Worm (Caenorhabditis elegans) whole organism, mixed stage, embryonic: ENCODE results near the gene F20D6.6.

ENCODE experiments used
- M03D4.4 ChIP-seq: sonication (generic microtip); optimal IDR thresholded peaks from 2 replicates; lab custom pipeline; 2017; ENCODE audit warnings: mild to moderate bottlenecking, missing genetic modification characterization, missing compliant biosample characterization
- blmp-1 ChIP-seq: fragments of 150-350 bp; optimal IDR thresholded peaks from 2 replicates; lab custom pipeline; 2014; ENCODE audit warnings: missing biosample characterization, missing genetic modification characterization
- ceh-39 ChIP-seq: fragments of 150-350 bp; optimal IDR thresholded peaks from 2 replicates; lab custom pipeline; 2014; ENCODE audit warnings: missing biosample characterization, missing genetic modification characterization
- ceh-43 ChIP-seq: fragments of 200-800 bp; sonication (Bioruptor generic); optimal IDR thresholded peaks from 2 replicates; lab custom pipeline; 2018; ENCODE audit warnings: mild to moderate bottlenecking, missing genetic modification characterization, moderate library complexity, missing compliant biosample characterization
- ceh-83 ChIP-seq: fragments of 200-800 bp; sonication (Bioruptor generic); optimal IDR thresholded peaks from 2 replicates; lab custom pipeline; 2018; ENCODE audit warnings: mild to moderate bottlenecking, missing genetic modification characterization, missing compliant biosample characterization
- ces-1 ChIP-seq: fragments of 150-350 bp; optimal IDR thresholded peaks from 2 replicates; lab custom pipeline; 2014; ENCODE audit warnings: missing biosample characterization, missing genetic modification reagents, missing genetic modification characterization
- cnd-1 ChIP-seq: fragments of 200-800 bp; sonication (Bioruptor generic); optimal IDR thresholded peaks from 2 replicates; lab custom pipeline; 2018; ENCODE audit warnings: mild to moderate bottlenecking, missing genetic modification characterization, missing compliant biosample characterization
- elt-1 ChIP-seq: sonication (generic microtip); optimal IDR thresholded peaks from 2 replicates; lab custom pipeline; 2017; ENCODE audit warnings: missing genetic modification characterization, mild to moderate bottlenecking, missing compliant biosample characterization, antibody characterized with exemption, moderate library complexity, borderline replicate concordance; ENCODE audit not compliant: insufficient read depth
- ham-2 ChIP-seq: fragments of 200-800 bp; sonication (Bioruptor generic); optimal IDR thresholded peaks from 2 replicates; lab custom pipeline; 2018; ENCODE audit warnings: mild to moderate bottlenecking, missing genetic modification characterization, missing compliant biosample characterization
- hlh-1 ChIP-seq: fragments of 150-350 bp; optimal IDR thresholded peaks from 2 replicates; lab custom pipeline; 2014; ENCODE audit warnings: missing biosample characterization, missing genetic modification reagents, missing genetic modification characterization
- lin-13 ChIP-seq: fragments of 150-350 bp; optimal IDR thresholded peaks from 2 replicates; lab custom pipeline; 2014; ENCODE audit warnings: missing biosample characterization, missing genetic modification characterization
- mab-5 ChIP-seq: fragments of 150-350 bp; optimal IDR thresholded peaks from 2 replicates; lab custom pipeline; 2014; ENCODE audit warnings: missing biosample characterization, missing genetic modification characterization
- mep-1 ChIP-seq: fragments of 150-350 bp; optimal IDR thresholded peaks from 2 replicates; lab custom pipeline; 2017; ENCODE audit warnings: missing biosample characterization, missing genetic modification reagents, missing genetic modification characterization, inconsistent platforms
- nhr-12 ChIP-seq: fragments of 150-350 bp; optimal IDR thresholded peaks from 2 replicates; lab custom pipeline; 2014; ENCODE audit warnings: missing biosample characterization, missing genetic modification characterization
- nhr-2 ChIP-seq: fragments of 150-350 bp; optimal IDR thresholded peaks from 2 replicates; lab custom pipeline; 2014; ENCODE audit warnings: missing biosample characterization, missing genetic modification characterization
- nhr-28 ChIP-seq: fragments of 150-350 bp; optimal IDR thresholded peaks from 2 replicates; lab custom pipeline; 2014; ENCODE audit warnings: missing biosample characterization, missing genetic modification characterization
- nhr-76 ChIP-seq: sonication (generic microtip); optimal IDR thresholded peaks from 2 replicates; lab custom pipeline; 2017; ENCODE audit warnings: missing biosample characterization, missing genetic modification characterization
- pha-4 ChIP-seq: fragments of 150-350 bp; optimal IDR thresholded peaks from 2 replicates; lab custom pipeline; 2018; ENCODE audit warnings: missing biosample characterization, missing genetic modification reagents, missing genetic modification characterization
- sem-2 ChIP-seq: fragments of 200-800 bp; sonication (Bioruptor generic); optimal IDR thresholded peaks from 2 replicates; lab custom pipeline; 2018; ENCODE audit warnings: mild to moderate bottlenecking, missing genetic modification characterization, missing compliant biosample characterization
- sptf-1 ChIP-seq: sonication (generic microtip); optimal IDR thresholded peaks from 2 replicates; lab custom pipeline; 2017; ENCODE audit warnings: mild to moderate bottlenecking, missing genetic modification characterization, moderate library complexity, missing compliant biosample characterization
- tbx-8 ChIP-seq: fragments of 200-800 bp; sonication (Bioruptor generic); optimal IDR thresholded peaks from 2 replicates; lab custom pipeline; 2018; ENCODE audit warnings: mild to moderate bottlenecking, missing genetic modification characterization, moderate library complexity, missing compliant biosample characterization
- unc-120 ChIP-seq: sonication (generic microtip); optimal IDR thresholded peaks from 2 replicates; lab custom pipeline; 2017; ENCODE audit warnings: missing genetic modification characterization, missing compliant biosample characterization; ENCODE audit not compliant: poor library complexity, severe bottlenecking
- unc-39 ChIP-seq: fragments of 150-350 bp; optimal IDR thresholded peaks from 2 replicates; lab custom pipeline; 2014; ENCODE audit warnings: missing biosample characterization, missing genetic modification characterization
- unc-62 ChIP-seq: fragments of 150-350 bp; optimal IDR thresholded peaks from 2 replicates; lab custom pipeline; 2014; ENCODE audit warnings: missing biosample characterization, missing genetic modification reagents, missing genetic modification characterization
- ztf-11 ChIP-seq: fragments of 150-350 bp; optimal IDR thresholded peaks from 2 replicates; lab custom pipeline; 2014; ENCODE audit warnings: missing biosample characterization, missing genetic modification characterization

The F20D6.6 gene

DNA sequence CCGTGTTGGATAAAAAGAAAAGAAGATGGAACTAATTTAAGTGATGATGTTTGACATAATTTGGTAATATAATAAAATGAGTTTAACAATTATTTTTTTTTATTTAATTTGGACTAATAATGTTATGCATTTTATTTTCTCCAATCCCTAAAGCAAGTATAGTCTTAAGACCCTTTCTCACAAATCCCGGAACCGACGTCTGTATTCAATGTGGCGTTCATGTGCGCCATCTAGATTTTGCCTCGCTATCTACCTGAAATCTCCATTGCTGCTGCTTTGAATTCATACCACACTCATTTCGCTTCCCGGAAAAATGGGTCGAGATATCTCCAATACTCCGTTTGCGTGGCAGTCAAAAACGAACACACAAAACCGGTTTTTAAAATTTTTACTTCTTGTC is 36.3 kb upstream of the F20D6.6 start, which contains the start of gene D1014.5:
TSS of gene D1014.5 (plus strand) at position 301 of the 400 bp plus-strand sequence.
- no peak for TF ChIP-seq ham-2
- no peak for TF ChIP-seq ceh-83 (GFP tag; lab: Kevin White, UChicago)
- TF ChIP-seq nhr-76 (tag; lab: Kevin White, UChicago), result no peak
- TF ChIP-seq nhr-28 (tag; lab: Kevin White, UChicago), result no peak
- TF ChIP-seq nhr-2 (tag; lab: Kevin White, UChicago), result no peak
- no peak for TF ChIP-seq nhr-12 (tag; lab: Kevin White, UChicago)
- no peak for TF ChIP-seq ztf-11 (tag; lab: Kevin White, UChicago)

DNA sequence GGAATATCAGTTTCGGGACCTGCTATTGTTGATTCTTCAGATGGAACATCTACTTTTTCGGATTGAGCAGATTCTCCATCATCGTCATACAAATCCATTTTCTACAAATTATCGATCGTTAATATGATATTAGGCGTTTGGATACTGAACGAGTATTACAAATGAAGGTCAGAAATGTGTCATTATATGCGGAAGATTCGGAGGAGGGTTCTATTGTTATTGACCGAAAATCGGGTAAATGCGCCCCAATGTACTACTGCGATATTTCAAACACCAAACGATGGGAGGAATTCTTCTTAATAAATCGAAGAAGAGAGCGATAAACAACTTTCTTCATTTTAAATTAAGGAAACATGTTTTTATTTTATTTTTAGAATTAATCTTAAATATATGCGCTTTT is 30.5 kb upstream of the F20D6.6 start, which contains the start of gene spr-1:
TSS of gene spr-1 (minus strand) at position 101 of the 400 bp plus-strand sequence.
- no peak for TF ChIP-seq ceh-39 (tag; lab: Kevin White, UChicago)
- TF ChIP-seq cnd-1 (tag; lab: Kevin White, UChicago), result no peak
- no peak for TF ChIP-seq lin-13 (tag; lab: Kevin White, UChicago)
- no peak for TF ChIP-seq hlh-1 (tag; lab: Kevin White, UChicago)
- no peak for TF ChIP-seq ceh-43 (GFP tag; lab: Kevin White, UChicago)
- no peak for TF ChIP-seq sptf-1 (tag; lab: Kevin White, UChicago)
- TF ChIP-seq, all 35 proteins: peak for 0

DNA sequence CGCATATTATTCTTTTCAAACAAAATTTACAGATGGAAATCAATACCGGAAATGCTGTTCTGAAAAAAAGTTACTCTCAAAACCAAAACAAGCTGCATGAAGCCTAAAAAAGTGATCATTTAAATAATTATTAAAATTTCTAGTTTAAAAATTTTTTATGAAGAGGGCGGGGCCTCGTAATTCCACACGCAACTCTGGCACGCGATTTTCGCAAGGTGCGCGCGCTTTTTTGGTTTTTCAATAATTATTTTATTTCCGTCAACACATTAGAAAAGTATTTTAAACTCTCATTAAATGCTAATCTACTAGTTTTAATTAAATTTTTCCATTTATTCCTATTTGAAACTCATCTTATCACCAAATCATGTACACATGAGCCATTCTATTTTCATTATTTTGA is 30.0 kb upstream of the F20D6.6 start:
- TF ChIP-seq ceh-43 (GFP tag; lab: Kevin White, UChicago) (peak; percentile 47), hlh-1 (tag; lab: Kevin White, UChicago) (no peak)

DNA sequence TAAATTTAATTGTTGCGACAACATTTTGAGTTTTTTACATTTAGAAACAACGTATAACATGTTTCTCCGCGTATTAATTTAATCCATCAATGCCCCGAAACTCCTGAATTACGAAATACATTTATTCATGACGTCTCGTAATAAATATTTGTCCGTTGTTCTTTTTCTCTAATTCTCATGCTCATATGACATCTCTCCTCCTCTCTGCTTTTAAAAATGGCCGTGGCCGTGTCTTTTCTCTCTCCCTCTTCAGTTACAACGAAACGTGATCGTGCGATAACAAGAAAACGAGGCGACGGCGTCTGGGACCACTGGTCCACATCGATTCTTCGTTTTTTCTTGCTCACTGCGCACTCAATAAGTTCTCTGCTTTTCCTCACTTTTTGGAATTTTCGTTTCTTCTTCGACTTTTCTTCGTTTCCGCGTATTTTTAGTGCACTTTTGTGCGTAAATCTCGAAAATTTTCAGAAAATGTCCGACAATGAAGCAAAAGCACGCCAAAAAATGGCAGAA is 29.5 kb upstream of the F20D6.6 start, which contains the start of gene snap-1:
TSS of gene snap-1 (plus strand) at position 463 of the 513 bp plus-strand sequence.
- TF ChIP-seq unc-62 (GFP tag; lab: Kevin White, UChicago) (no peak), M03D4.4 (tag; lab: Kevin White, UChicago) (no peak), ceh-43 (GFP tag; lab: Kevin White, UChicago) (no peak), pha-4 (peak; percentile 21), ces-1 (GFP tag; lab: Kevin White, UChicago) (peak; percentile 52), unc-120 (no peak), sem-2 (GFP tag; lab: Kevin White, UChicago) (no peak), mep-1 (peak; percentile 58)
- TF ChIP-seq, all 35 proteins: peak for 3

DNA sequence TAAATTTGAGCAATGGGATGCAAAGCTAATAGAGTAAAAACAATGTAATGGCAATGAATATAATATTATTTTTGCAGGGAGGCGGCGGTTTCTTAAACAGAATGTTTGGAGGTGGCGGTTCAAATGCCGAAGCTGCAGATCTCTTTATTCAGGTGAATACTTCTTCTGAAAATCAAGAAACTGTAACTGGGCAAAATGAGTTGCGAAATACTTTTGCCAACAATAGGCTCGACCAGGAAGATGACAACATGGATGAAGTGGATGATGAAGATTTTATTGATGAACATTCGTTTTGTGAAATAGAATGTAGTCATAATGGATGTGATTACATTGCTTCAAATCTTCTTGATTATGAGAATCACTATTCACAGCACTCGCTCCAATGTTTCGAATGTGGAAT is 28.9 kb upstream of the F20D6.6 start:
- TF ChIP-seq M03D4.4 (tag; lab: Kevin White, UChicago), result no peak
- TF ChIP-seq hlh-1 (tag; lab: Kevin White, UChicago), result no peak
- no peak for TF ChIP-seq nhr-28 (tag; lab: Kevin White, UChicago)
- TF ChIP-seq ztf-11 (tag; lab: Kevin White, UChicago), result no peak
- no peak for TF ChIP-seq ceh-39 (tag; lab: Kevin White, UChicago)
- TF ChIP-seq unc-120, result no peak
- TF ChIP-seq ham-2, result no peak
- TF ChIP-seq tbx-8 (GFP tag; lab: Kevin White, UChicago), result no peak
- TF ChIP-seq ceh-43 (GFP tag; lab: Kevin White, UChicago), result no peak
- TF ChIP-seq blmp-1 (tag; lab: Kevin White, UChicago), result no peak
- no peak for TF ChIP-seq unc-39
- no peak for TF ChIP-seq lin-13 (tag; lab: Kevin White, UChicago)

DNA sequence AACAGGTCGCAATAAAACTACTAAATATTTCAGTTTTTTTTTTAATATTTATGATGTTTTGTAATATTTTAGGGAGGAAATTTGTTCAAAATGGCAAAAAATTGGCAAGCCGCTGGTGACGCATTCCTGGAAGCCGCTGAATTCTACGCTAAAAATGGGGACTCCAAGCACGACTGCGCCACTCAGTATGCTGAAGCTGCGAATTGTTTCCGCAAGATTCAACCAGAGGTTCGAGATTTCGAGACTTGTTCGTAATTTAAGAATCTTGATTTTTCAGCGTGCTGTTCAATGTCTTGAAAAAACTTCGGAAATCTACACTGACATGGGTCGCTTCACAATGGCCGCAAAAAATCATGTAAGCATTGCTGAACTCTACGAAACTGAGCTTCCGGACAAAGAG is 28.1 kb upstream of the F20D6.6 start:
- TF ChIP-seq mab-5, result no peak
- TF ChIP-seq elt-1 (tag; lab: Kevin White, UChicago), result no peak
- no peak for TF ChIP-seq ceh-83 (GFP tag; lab: Kevin White, UChicago)
- TF ChIP-seq lin-13 (tag; lab: Kevin White, UChicago), result no peak
- no peak for TF ChIP-seq hlh-1 (tag; lab: Kevin White, UChicago)
- no peak for TF ChIP-seq nhr-12 (tag; lab: Kevin White, UChicago)
- no peak for TF ChIP-seq sem-2 (GFP tag; lab: Kevin White, UChicago)
- TF ChIP-seq ztf-11 (tag; lab: Kevin White, UChicago), result no peak
- no peak for TF ChIP-seq tbx-8 (GFP tag; lab: Kevin White, UChicago)
- TF ChIP-seq blmp-1 (tag; lab: Kevin White, UChicago), result no peak

DNA sequence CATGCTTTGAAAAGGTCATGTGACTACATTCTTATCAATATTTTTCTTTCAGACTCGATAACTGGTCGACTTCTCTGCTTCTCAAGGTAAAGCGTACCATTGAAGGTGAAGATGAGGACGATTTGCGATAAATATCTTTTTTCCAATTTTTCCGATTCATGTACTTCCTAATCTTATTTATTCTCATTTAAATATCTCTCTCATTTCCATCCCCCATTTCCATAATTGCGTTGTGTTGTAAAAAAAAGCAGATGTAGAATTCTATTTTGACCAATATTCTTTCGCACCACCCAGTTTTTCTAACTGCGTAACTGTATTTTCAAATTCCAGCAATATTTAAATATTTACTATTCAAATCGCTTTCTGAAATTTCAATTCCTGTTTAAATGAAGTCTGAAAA is 26.8 kb upstream of the F20D6.6 start, which contains the start of gene D1014.4:
TSS of gene D1014.4 (plus strand) at position 301 of the 400 bp plus-strand sequence.
- TF ChIP-seq elt-1 (tag; lab: Kevin White, UChicago) (no peak), unc-120 (no peak), ces-1 (GFP tag; lab: Kevin White, UChicago) (peak; percentile 6), pha-4 (no peak), ceh-39 (tag; lab: Kevin White, UChicago) (no peak), unc-39 (no peak)
